Worm (Caenorhabditis elegans) whole organism, young adult: ENCODE data around the gene srx-133.

Experiments used
- C17E4.6 ChIP-seq: fragments of 200-800 bp; sonication (Bioruptor generic); IDR thresholded peaks from 2 replicates; pipeline ENCODE4 v1.3.6; 2022; ENCODE audit warnings: missing genetic modification reagents, missing genetic modification characterization, missing compliant biosample characterization
- F23B12.7 ChIP-seq: sonication (generic microtip); optimal IDR thresholded peaks from 2 replicates; lab custom pipeline; 2017; ENCODE audit warnings: missing genetic modification characterization, mild to moderate bottlenecking, missing compliant biosample characterization, antibody characterized with exemption, moderate library complexity; ENCODE audit not compliant: insufficient read depth
- F52B5.7 ChIP-seq: sonication (generic microtip); optimal IDR thresholded peaks from 2 replicates; lab custom pipeline; 2016; ENCODE audit warnings: mild to moderate bottlenecking, missing genetic modification characterization, missing compliant biosample characterization
- Y53G8AR.9 ChIP-seq: fragments of 200-800 bp; sonication (Bioruptor generic); conservative IDR thresholded peaks from 2 replicates; pipeline ENCODE4 v1.3.6; 2022; ENCODE audit warnings: missing genetic modification reagents, missing genetic modification characterization, missing compliant biosample characterization
- ZK185.1 ChIP-seq: sonication (generic microtip); optimal IDR thresholded peaks from 2 replicates; lab custom pipeline; 2016; ENCODE audit warnings: mild to moderate bottlenecking, missing genetic modification characterization, missing compliant biosample characterization; ENCODE audit not compliant: poor library complexity, severe bottlenecking
- ama-1 ChIP-seq, 3 experiments: fragments of 150-350 bp in 1 of 3; sonication (generic microtip) in 2 of 3; optimal IDR thresholded peaks; 2 replicates each; lab custom pipeline; 2014 to 2018; ENCODE audit warnings: missing biosample characterization in 2 of 3, missing genetic modification characterization in 2 of 3, missing genetic modification reagents in 2 of 3
- ceh-27 ChIP-seq: fragments of 200-800 bp; sonication (Bioruptor generic); optimal IDR thresholded peaks from 2 replicates; lab custom pipeline; 2018; ENCODE audit warnings: mild to moderate bottlenecking, missing genetic modification characterization, moderate library complexity, missing compliant biosample characterization
- ceh-58 ChIP-seq: fragments of 200-800 bp; sonication (Bioruptor generic); IDR thresholded peaks from 2 replicates; pipeline ENCODE4 v1.3.6; 2022; ENCODE audit warnings: missing genetic modification characterization, missing compliant biosample characterization
- dpff-1 ChIP-seq: sonication (generic microtip); optimal IDR thresholded peaks from 2 replicates; lab custom pipeline; 2017; ENCODE audit warnings: mild to moderate bottlenecking, missing genetic modification characterization, missing compliant biosample characterization
- dpl-1 ChIP-seq: fragments of 150-350 bp; optimal IDR thresholded peaks from 2 replicates; lab custom pipeline; 2014; ENCODE audit warnings: missing biosample characterization, missing genetic modification reagents, missing genetic modification characterization
- unc-130 ChIP-seq: sonication (generic microtip); optimal IDR thresholded peaks from 2 replicates; lab custom pipeline; 2016; ENCODE audit warnings: missing genetic modification reagents, missing genetic modification characterization, missing compliant biosample characterization
- unc-62 ChIP-seq: fragments of 150-350 bp; optimal IDR thresholded peaks from 2 replicates; lab custom pipeline; 2014; ENCODE audit warnings: missing biosample characterization, missing genetic modification reagents, missing genetic modification characterization
- zfh-2 ChIP-seq: fragments of 200-800 bp; sonication (Bioruptor generic); conservative IDR thresholded peaks from 2 replicates; pipeline ENCODE4 v1.3.6; 2022; ENCODE audit warnings: missing genetic modification reagents, missing genetic modification characterization, missing compliant biosample characterization
- ztf-3 ChIP-seq: fragments of 200-800 bp; sonication (Bioruptor generic); optimal IDR thresholded peaks from 2 replicates; lab custom pipeline; 2018; ENCODE audit warnings: mild to moderate bottlenecking, missing genetic modification characterization, missing compliant biosample characterization

ce11 chrV:13891489-13891888 is 43.0 kb downstream of the srx-133 start:
- TF ChIP-seq unc-62 (GFP tag; lab: Kevin White, UChicago) (no peak), ceh-27 (GFP tag; lab: Kevin White, UChicago) (no peak), ama-1 (optimal IDR thresholded peaks at IDR 0.05; lab: Kevin White, UChicago) (no peak), ama-1 (GFP tag; optimal IDR thresholded peaks at IDR 0.05; lab: Kevin White, UChicago) (no peak), ztf-3 (no peak), ceh-58 (GFP tag; lab: Robert Waterston, UW) (no peak), C17E4.6 (GFP tag; lab: Robert Waterston, UW) (no peak), dpff-1 (tag; lab: Kevin White, UChicago) (no peak), Y53G8AR.9 (GFP tag; lab: Robert Waterston, UW) (no peak), unc-130 (GFP tag; lab: Kevin White, UChicago) (no peak), F23B12.7 (tag; lab: Kevin White, UChicago) (no peak), zfh-2 (no peak), dpl-1 (GFP tag; lab: Kevin White, UChicago) (no peak), ZK185.1 (tag; lab: Kevin White, UChicago) (no peak), F52B5.7 (tag; lab: Kevin White, UChicago) (no peak)
